Worm (Caenorhabditis elegans) whole organism, L4 larva: ENCODE measurements around the gene K04C1.2.

ENCODE experiments used
- ama-1 ChIP-seq: fragments of 150-350 bp; optimal IDR thresholded peaks from 2 replicates; lab custom pipeline; 2014; ENCODE audit warnings: inconsistent platforms, mixed read lengths
- ceh-82 ChIP-seq: sonication (generic microtip); optimal IDR thresholded peaks from 2 replicates; lab custom pipeline; 2017; ENCODE audit warnings: missing biosample characterization, missing genetic modification characterization
- fkh-10 ChIP-seq: fragments of 150-350 bp; optimal IDR thresholded peaks from 2 replicates; lab custom pipeline; 2014; ENCODE audit warnings: missing biosample characterization, missing genetic modification reagents, missing genetic modification characterization
- lsy-2 ChIP-seq, 2 experiments: fragments of 150-350 bp in 1 of 2; sonication (generic microtip) in 1 of 2; optimal IDR thresholded peaks; 2 replicates each; lab custom pipeline; 2014 to 2017; ENCODE audit warnings: missing biosample characterization in 2 of 2, missing genetic modification characterization in 2 of 2
- mes-2 ChIP-seq: sonication (generic microtip); optimal IDR thresholded peaks from 2 replicates; lab custom pipeline; 2016; ENCODE audit warnings: missing genotype, mild to moderate bottlenecking, missing genetic modification characterization, missing compliant biosample characterization; ENCODE audit not compliant: poor library complexity, severe bottlenecking
- mxl-3 ChIP-seq: fragments of 200-800 bp; sonication (Bioruptor generic); optimal IDR thresholded peaks from 2 replicates; lab custom pipeline; 2018; ENCODE audit warnings: mild to moderate bottlenecking, missing genetic modification characterization, missing compliant biosample characterization
- nhr-11 ChIP-seq: fragments of 150-350 bp; optimal IDR thresholded peaks from 2 replicates; lab custom pipeline; 2014; ENCODE audit warnings: missing biosample characterization, missing genetic modification characterization
- nhr-111 ChIP-seq: fragments of 200-800 bp; sonication (Bioruptor generic); optimal IDR thresholded peaks from 2 replicates; lab custom pipeline; 2018; ENCODE audit warnings: mild to moderate bottlenecking, missing genetic modification characterization, missing compliant biosample characterization
- pha-4 ChIP-seq, 2 experiments: fragments of 150-350 bp in 1 of 2; fragments of 200-800 bp in 1 of 2; sonication (Bioruptor generic) in 1 of 2; IDR thresholded peaks in 1 of 2; optimal IDR thresholded peaks in 1 of 2; 2 replicates each; pipeline versions ENCODE4 v1.3.6 to Lab custom; 2014 to 2022; ENCODE audit warnings: missing genetic modification characterization in 2 of 2, missing genetic modification reagents in 2 of 2, missing biosample characterization in 1 of 2, missing compliant biosample characterization in 1 of 2
- snpc-4 ChIP-seq: fragments of 150-350 bp; optimal IDR thresholded peaks from 2 replicates; lab custom pipeline; 2014; ENCODE audit warnings: missing biosample characterization, missing genetic modification characterization
- unc-130 ChIP-seq: sonication (generic microtip); optimal IDR thresholded peaks from 2 replicates; lab custom pipeline; 2016; ENCODE audit warnings: missing genetic modification reagents, missing genetic modification characterization, missing compliant biosample characterization

- TF ChIP-seq fkh-10 (GFP tag; lab: Kevin White, UChicago): no peak
- no peak for TF ChIP-seq ceh-82 (tag; lab: Kevin White, UChicago)
- TF ChIP-seq nhr-111 (GFP tag; lab: Kevin White, UChicago): no peak
- TF ChIP-seq nhr-11 (tag; lab: Kevin White, UChicago): no peak
- no peak for TF ChIP-seq unc-130 (GFP tag; lab: Kevin White, UChicago)
- TF ChIP-seq ama-1 (lab: Kevin White, UChicago): no peak
- TF ChIP-seq lsy-2 (tag; optimal IDR thresholded peaks at IDR 0.05; lab: Kevin White, UChicago): no peak
- TF ChIP-seq mxl-3 (GFP tag; lab: Kevin White, UChicago): no peak
- no peak for TF ChIP-seq snpc-4 (tag; lab: Kevin White, UChicago)
- TF ChIP-seq mes-2 (tag; lab: Kevin White, UChicago): no peak
- no peak for TF ChIP-seq pha-4 (GFP tag; IDR thresholded peaks at IDR 0.05; lab: Robert Waterston, UW)
- TF ChIP-seq pha-4 (tag; optimal IDR thresholded peaks at IDR 0.05; lab: Kevin White, UChicago): no peak
Measured at ce11 chrX:14255973-14256372, 17.5 kb downstream of the K04C1.2 start, which contains the start of gene E02H4.7.
